Worm (Caenorhabditis elegans) whole organism, L1 larva: ENCODE measurements around the gene dac-1.
A peak's percentile ranks its signal among the peaks of the same experiment; 100 is the strongest.

ENCODE experiments used
- Y116A8C.19 ChIP-seq: sonication (generic microtip); optimal IDR thresholded peaks from 2 replicates; lab custom pipeline; 2016; ENCODE audit warnings: missing compliant biosample characterization, missing genetic modification characterization, borderline replicate concordance
- aha-1 ChIP-seq: fragments of 150-350 bp; optimal IDR thresholded peaks from 2 replicates; lab custom pipeline; 2014; ENCODE audit warnings: missing biosample characterization, missing genetic modification characterization
- ama-1 ChIP-seq: fragments of 150-350 bp; optimal IDR thresholded peaks from 2 replicates; lab custom pipeline; 2014
- ces-1 ChIP-seq: fragments of 150-350 bp; optimal IDR thresholded peaks from 2 replicates; lab custom pipeline; 2014; ENCODE audit warnings: missing biosample characterization, missing genetic modification reagents, missing genetic modification characterization
- efl-3 ChIP-seq: fragments of 200-800 bp; sonication (Bioruptor generic); optimal IDR thresholded peaks from 2 replicates; lab custom pipeline; 2018; ENCODE audit warnings: mild to moderate bottlenecking, missing genetic modification characterization, missing compliant biosample characterization
- fos-1 ChIP-seq: fragments of 150-350 bp; optimal IDR thresholded peaks from 2 replicates; lab custom pipeline; 2014; ENCODE audit warnings: missing biosample characterization, missing genetic modification characterization
- lin-39 ChIP-seq: fragments of 150-350 bp; optimal IDR thresholded peaks from 2 replicates; lab custom pipeline; 2014; ENCODE audit warnings: missing biosample characterization, missing genetic modification reagents, missing genetic modification characterization
- snpc-4 ChIP-seq: fragments of 150-350 bp; optimal IDR thresholded peaks from 2 replicates; lab custom pipeline; 2014; ENCODE audit warnings: missing biosample characterization, missing genetic modification characterization
- tlp-1 ChIP-seq: fragments of 150-350 bp; optimal IDR thresholded peaks from 2 replicates; lab custom pipeline; 2014; ENCODE audit warnings: missing biosample characterization, missing genetic modification characterization
- ztf-11 ChIP-seq, 2 experiments: sonication (generic microtip); optimal IDR thresholded peaks; 2 replicates each; lab custom pipeline; 2016 to 2017; ENCODE audit warnings: missing genetic modification characterization in 2 of 2, missing biosample characterization in 1 of 2, missing compliant biosample characterization in 1 of 2

DNA sequence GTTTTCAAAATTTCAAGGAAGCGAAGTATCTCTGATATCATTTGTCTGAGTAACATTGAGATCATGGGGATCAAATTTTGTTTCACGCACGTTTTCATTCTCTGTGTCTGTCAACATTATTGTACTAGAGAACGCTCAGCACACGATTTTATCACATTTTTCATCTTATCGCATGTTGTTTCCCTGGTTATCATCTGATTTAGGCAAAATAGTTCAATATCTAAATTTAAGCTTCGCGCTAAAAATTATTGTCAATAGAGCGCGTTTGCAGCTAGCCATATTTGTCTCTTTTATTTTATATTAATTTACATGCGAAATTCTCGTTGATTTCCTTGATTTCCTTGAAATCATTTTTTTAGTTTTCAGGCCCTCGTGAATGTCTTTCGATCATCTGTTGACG is 29.5 kb downstream of the dac-1 start, which contains the start of gene K02F3.2:
- no peak for TF ChIP-seq tlp-1
- no peak for TF ChIP-seq snpc-4
- TF ChIP-seq ztf-11 (tag; optimal IDR thresholded peaks at IDR 0.05; lab: Kevin White, UChicago) = no peak
- no peak for TF ChIP-seq Y116A8C.19 (tag; lab: Kevin White, UChicago)
- TF ChIP-seq lin-39 (tag; lab: Kevin White, UChicago) = no peak
- no peak for TF ChIP-seq aha-1 (tag; lab: Kevin White, UChicago)
- TF ChIP-seq ces-1 (GFP tag; lab: Kevin White, UChicago) = no peak
- no peak for TF ChIP-seq efl-3 (GFP tag; lab: Kevin White, UChicago)
- peak; percentile 11 for TF ChIP-seq fos-1 (tag; lab: Kevin White, UChicago)
- TF ChIP-seq ama-1 = no peak
